Fruit fly (Drosophila melanogaster) whole organism, embryonic: ENCODE data around the gene Stat92E.
A peak's percentile ranks its signal among the peaks of the same experiment; 100 is the strongest.

ENCODE experiments used
- Atf-2 ChIP-seq: fragments of 200-800 bp; sonication (Bioruptor generic); optimal IDR thresholded peaks from 2 replicates; lab custom pipeline; 2016; ENCODE audit warnings: missing biosample characterization, missing genetic modification characterization
- BtbVII ChIP-seq: fragments of 200-800 bp; sonication (Bioruptor generic); optimal IDR thresholded peaks from 3 replicates; lab custom pipeline; 2017; ENCODE audit warnings: missing biosample characterization, mild to moderate bottlenecking, missing genetic modification characterization
- CG11560 ChIP-seq: fragments of 200-800 bp; sonication (Bioruptor generic); IDR thresholded peaks from 3 replicates; pipeline ENCODE4 v1.3.6; 2022; ENCODE audit warnings: missing biosample characterization, missing genetic modification characterization
- CG11696 ChIP-seq: fragments of 200-800 bp; sonication (Bioruptor generic); IDR thresholded peaks from 2 replicates; pipeline ENCODE4 v1.3.6; 2022; ENCODE audit warnings: missing biosample characterization, missing genetic modification characterization
- CG12104 ChIP-seq: fragments of 200-800 bp; sonication (Bioruptor generic); optimal IDR thresholded peaks from 3 replicates; lab custom pipeline; 2016; ENCODE audit warnings: missing biosample characterization, missing genetic modification characterization
- CG12155 ChIP-seq: fragments of 200-800 bp; sonication (Bioruptor generic); optimal IDR thresholded peaks from 3 replicates; lab custom pipeline; 2016; ENCODE audit warnings: missing biosample characterization, missing genetic modification characterization
- CG14710 ChIP-seq: fragments of 200-800 bp; sonication (Bioruptor generic); optimal IDR thresholded peaks from 3 replicates; lab custom pipeline; 2019; ENCODE audit warnings: missing biosample characterization, mild to moderate bottlenecking, missing genetic modification characterization, moderate library complexity
- CG14965 ChIP-seq: fragments of 200-800 bp; sonication (Bioruptor generic); optimal IDR thresholded peaks from 2 replicates; lab custom pipeline; 2016; ENCODE audit warnings: missing biosample characterization, missing genetic modification characterization, borderline replicate concordance
- CG2116 ChIP-seq: fragments of 200-800 bp; sonication (Bioruptor generic); optimal IDR thresholded peaks from 3 replicates; lab custom pipeline; 2018; ENCODE audit warnings: missing biosample characterization, mild to moderate bottlenecking, missing genetic modification characterization
- CG30403 ChIP-seq: fragments of 200-800 bp; sonication (Bioruptor generic); optimal IDR thresholded peaks from 3 replicates; lab custom pipeline; 2016; ENCODE audit warnings: missing biosample characterization, missing genetic modification characterization
- CG32772 ChIP-seq: fragments of 200-800 bp; sonication (Bioruptor generic); IDR thresholded peaks from 2 replicates; pipeline ENCODE4 v1.3.6; 2022; ENCODE audit warnings: missing biosample characterization, missing genetic modification characterization
- CG3281 ChIP-seq: fragments of 200-800 bp; sonication (Bioruptor generic); optimal IDR thresholded peaks from 3 replicates; lab custom pipeline; 2017; ENCODE audit warnings: missing biosample characterization, mild to moderate bottlenecking, missing genetic modification characterization
- CG42726 ChIP-seq: fragments of 200-800 bp; sonication (Bioruptor generic); IDR thresholded peaks from 2 replicates; pipeline ENCODE4 v1.3.6; 2022; ENCODE audit warnings: missing biosample characterization, missing genetic modification characterization; ENCODE audit not compliant: partially characterized antibody
- CG5180 ChIP-seq: fragments of 200-800 bp; sonication (Bioruptor generic); optimal IDR thresholded peaks from 3 replicates; lab custom pipeline; 2017; ENCODE audit warnings: missing biosample characterization, missing genetic modification characterization, mild to moderate bottlenecking, moderate library complexity, missing genetic modification reagents
- CG5245 ChIP-seq: fragments of 200-800 bp; sonication (Bioruptor generic); optimal IDR thresholded peaks from 3 replicates; lab custom pipeline; 2016; ENCODE audit warnings: missing biosample characterization, missing genetic modification characterization
- CG6254 ChIP-seq: fragments of 200-800 bp; sonication (Bioruptor generic); optimal IDR thresholded peaks from 3 replicates; lab custom pipeline; 2017; ENCODE audit warnings: mild to moderate bottlenecking, missing biosample characterization, missing genetic modification reagents, missing genetic modification characterization
- CG6272 ChIP-seq: fragments of 200-800 bp; sonication (Bioruptor generic); IDR thresholded peaks from 2 replicates; pipeline ENCODE4 v1.3.6; 2022; ENCODE audit warnings: missing biosample characterization, missing genetic modification characterization
- CkIIα-i1 ChIP-seq: fragments of 200-800 bp; sonication (Bioruptor generic); IDR thresholded peaks from 2 replicates; pipeline ENCODE4 v1.3.6; 2022; ENCODE audit warnings: missing biosample characterization, missing genetic modification characterization
- CrebB ChIP-seq: fragments of 200-800 bp; sonication (Bioruptor generic); optimal IDR thresholded peaks from 3 replicates; lab custom pipeline; 2018; ENCODE audit warnings: missing biosample characterization, mild to moderate bottlenecking, missing genetic modification characterization
- D ChIP-seq, 2 experiments: fragments of 200-800 bp in 1 of 2; fragments of >200 bp in 1 of 2; sonication (Bioruptor generic) in 1 of 2; optimal IDR thresholded peaks; 2 replicates in 1 of 2; 3 replicates in 1 of 2; lab custom pipeline; 2017; ENCODE audit warnings: mild to moderate bottlenecking in 1 of 2, missing biosample characterization in 1 of 2, missing genetic modification characterization in 1 of 2, missing genetic modification reagents in 1 of 2
- D19A ChIP-seq: fragments of 200-800 bp; optimal IDR thresholded peaks from 3 replicates; lab custom pipeline; 2019; ENCODE audit warnings: missing biosample characterization, mild to moderate bottlenecking, missing genetic modification characterization, moderate library complexity
- Dip2 ChIP-seq: fragments of 200-800 bp; sonication (Bioruptor generic); IDR thresholded peaks from 2 replicates; pipeline ENCODE4 v1.3.6; 2022; ENCODE audit warnings: missing biosample characterization, missing genetic modification characterization
- Dll ChIP-seq: fragments of 200-800 bp; sonication (Bioruptor generic); IDR thresholded peaks from 4 replicates; pipeline ENCODE4 v1.3.6; 2022; ENCODE audit warnings: missing biosample characterization, missing genetic modification characterization; ENCODE audit not compliant: partially characterized antibody
- E2f1 ChIP-seq: fragments of 200-800 bp; sonication (Bioruptor generic); IDR thresholded peaks from 2 replicates; pipeline ENCODE4 v1.3.6; 2022; ENCODE audit warnings: missing biosample characterization, missing genetic modification characterization
- E2f2 ChIP-seq: fragments of 200-800 bp; sonication (Bioruptor generic); IDR thresholded peaks from 2 replicates; pipeline ENCODE4 v1.3.6; 2022; ENCODE audit warnings: missing biosample characterization, missing genetic modification characterization
- Fer1 ChIP-seq: fragments of 200-800 bp; sonication (Bioruptor generic); optimal IDR thresholded peaks from 2 replicates; lab custom pipeline; 2017; ENCODE audit warnings: missing biosample characterization, mild to moderate bottlenecking, missing genetic modification characterization
- HLH54F ChIP-seq: fragments of 200-800 bp; sonication (Bioruptor generic); optimal IDR thresholded peaks from 3 replicates; lab custom pipeline; 2016; ENCODE audit warnings: missing biosample characterization, missing genetic modification characterization
- Jarid2 ChIP-seq: fragments of 200-800 bp; sonication (Bioruptor generic); optimal IDR thresholded peaks from 3 replicates; lab custom pipeline; 2017; ENCODE audit warnings: mild to moderate bottlenecking, missing biosample characterization, missing genetic modification reagents, missing genetic modification characterization
- NC2α ChIP-seq: fragments of 200-800 bp; sonication (Bioruptor generic); optimal IDR thresholded peaks from 2 replicates; lab custom pipeline; 2016; ENCODE audit warnings: missing biosample characterization, missing genetic modification characterization
- NC2β ChIP-seq: fragments of 200-800 bp; sonication (Bioruptor generic); optimal IDR thresholded peaks from 2 replicates; lab custom pipeline; 2016; ENCODE audit warnings: missing biosample characterization, missing genetic modification characterization
- NK7.1 ChIP-seq: fragments of 200-800 bp; sonication (Bioruptor generic); optimal IDR thresholded peaks from 3 replicates; lab custom pipeline; 2016; ENCODE audit warnings: missing biosample characterization, missing genetic modification characterization
- PHDP ChIP-seq: fragments of 200-800 bp; sonication (Bioruptor generic); optimal IDR thresholded peaks from 3 replicates; lab custom pipeline; 2018; ENCODE audit warnings: missing biosample characterization, mild to moderate bottlenecking, missing genetic modification characterization, moderate library complexity
- Poxn ChIP-seq: fragments of 200-800 bp; sonication (Bioruptor generic); IDR thresholded peaks from 2 replicates; pipeline ENCODE4 v1.3.6; 2022; ENCODE audit warnings: missing biosample characterization, missing genetic modification characterization
- Ptx1 ChIP-seq: fragments of 200-800 bp; sonication (Bioruptor generic); IDR thresholded peaks from 2 replicates; pipeline ENCODE4 v1.3.6; 2022; ENCODE audit warnings: missing biosample characterization, missing genetic modification characterization
- Sin3A ChIP-seq: fragments of >200 bp; optimal IDR thresholded peaks from 2 replicates; lab custom pipeline; 2018
- Usf ChIP-seq: fragments of 200-800 bp; sonication (Bioruptor generic); optimal IDR thresholded peaks from 2 replicates; lab custom pipeline; 2017; ENCODE audit warnings: missing genotype, missing biosample characterization, missing genetic modification characterization
- al ChIP-seq: fragments of 200-800 bp; sonication (Bioruptor generic); IDR thresholded peaks from 2 replicates; pipeline ENCODE4 v1.3.6; 2022; ENCODE audit warnings: missing biosample characterization, missing genetic modification characterization
- chn ChIP-seq: fragments of 200-800 bp; sonication (Bioruptor generic); optimal IDR thresholded peaks from 2 replicates; lab custom pipeline; 2016; ENCODE audit warnings: missing biosample characterization, missing genetic modification characterization
- corto ChIP-seq: fragments of 200-800 bp; sonication (Bioruptor generic); optimal IDR thresholded peaks from 2 replicates; lab custom pipeline; 2016; ENCODE audit warnings: missing biosample characterization, mild to moderate bottlenecking, missing genetic modification characterization, moderate library complexity
- gcm ChIP-seq: fragments of 200-800 bp; sonication (Bioruptor generic); optimal IDR thresholded peaks from 2 replicates; lab custom pipeline; 2019; ENCODE audit warnings: missing biosample characterization, mild to moderate bottlenecking, missing genetic modification characterization, moderate library complexity
- gcm2 ChIP-seq: fragments of 200-800 bp; sonication (Bioruptor generic); optimal IDR thresholded peaks from 2 replicates; lab custom pipeline; 2016; ENCODE audit warnings: missing biosample characterization, missing genetic modification characterization
- gfzf ChIP-seq: fragments of 200-800 bp; sonication (Bioruptor generic); optimal IDR thresholded peaks from 2 replicates; lab custom pipeline; 2016; ENCODE audit warnings: missing biosample characterization, mild to moderate bottlenecking, missing genetic modification characterization, moderate library complexity
- hth ChIP-seq: fragments of >200 bp; optimal IDR thresholded peaks from 2 replicates; lab custom pipeline; 2017; ENCODE audit warnings: inconsistent platforms
- jing ChIP-seq: fragments of 200-800 bp; sonication (Bioruptor generic); optimal IDR thresholded peaks from 2 replicates; lab custom pipeline; 2018; ENCODE audit warnings: missing biosample characterization, mild to moderate bottlenecking, missing genetic modification characterization
- lab ChIP-seq: fragments of 200-800 bp; sonication (Bioruptor generic); optimal IDR thresholded peaks from 3 replicates; lab custom pipeline; 2017; ENCODE audit warnings: missing biosample characterization, missing genetic modification characterization, mild to moderate bottlenecking, moderate library complexity, missing genetic modification reagents
- mirr ChIP-seq: fragments of 200-800 bp; sonication (Bioruptor generic); optimal IDR thresholded peaks from 3 replicates; lab custom pipeline; 2018; ENCODE audit warnings: missing biosample characterization, mild to moderate bottlenecking, missing genetic modification characterization
- tll ChIP-seq, 2 experiments: fragments of 200-800 bp in 1 of 2; fragments of >200 bp in 1 of 2; sonication (Bioruptor generic) in 1 of 2; optimal IDR thresholded peaks; 2 replicates each; lab custom pipeline; 2017 to 2019; ENCODE audit warnings: missing biosample characterization in 2 of 2, missing genetic modification characterization in 2 of 2, mild to moderate bottlenecking in 1 of 2, moderate library complexity in 1 of 2
- trem ChIP-seq: fragments of 200-800 bp; optimal IDR thresholded peaks from 3 replicates; lab custom pipeline; 2019; ENCODE audit warnings: missing biosample characterization, mild to moderate bottlenecking, missing genetic modification characterization, moderate library complexity

Gene Stat92E

dm6 chr3R:20587630-20588479, 35.7 kb upstream of the Stat92E start, which contains the start of gene Septin2 (continued):
- TF ChIP-seq CG32772 (GFP tag; lab: Robert Waterston, UW) = peak; percentile 68
- peak; percentile 80 for TF ChIP-seq CG3281
- 0 out of 2 replicates have a peak, but pooled peaks have one; percentile 11 for TF ChIP-seq CkIIα-i1 (GFP tag; lab: Robert Waterston, UW)
- peak; percentile 81 for TF ChIP-seq CG30403 (GFP tag; lab: Kevin White, UChicago)
- TF ChIP-seq jing = peak; percentile 65
- TF ChIP-seq Poxn = no peak
- peak; percentile 40 for TF ChIP-seq CG12155
- TF ChIP-seq Atf-2 = peak; percentile 49
- no peak for TF ChIP-seq CrebB (tag; lab: Kevin White, UChicago)
- peak; percentile 94 for TF ChIP-seq CG11696 (GFP tag; lab: Robert Waterston, UW)
- TF ChIP-seq gcm (GFP tag; lab: Kevin White, UChicago) = peak; percentile 86
- TF ChIP-seq BtbVII (GFP tag; lab: Kevin White, UChicago) = peak; percentile 77
- peak; percentile 37; the same call in 1 of the 2 replicates for TF ChIP-seq E2f2 (GFP tag; lab: Robert Waterston, UW)
- no peak for TF ChIP-seq mirr
- peak; percentile 42 for TF ChIP-seq CG5245
- peak; percentile 83 for TF ChIP-seq D19A
- peak; percentile 73 for TF ChIP-seq chn
- no peak for TF ChIP-seq tll (GFP tag; optimal IDR thresholded peaks at IDR 0.05; lab: Kevin White, UChicago)
- TF ChIP-seq HLH54F (GFP tag; lab: Kevin White, UChicago) = peak; percentile 50
- TF ChIP-seq Jarid2 = no peak
- no peak for TF ChIP-seq hth (lab: Kevin White, UChicago)
- TF ChIP-seq CG6254 = peak; percentile 86
- no peak for TF ChIP-seq gcm2 (GFP tag; lab: Kevin White, UChicago)
- peak; percentile 51; the same call in 1 of the 2 replicates for TF ChIP-seq CG6272 (GFP tag; lab: Robert Waterston, UW)
- peak; percentile 49 for TF ChIP-seq trem (tag; lab: Kevin White, UChicago)
- peak; percentile 58 for TF ChIP-seq Sin3A
- peak; percentile 64 for TF ChIP-seq NC2β (GFP tag; lab: Kevin White, UChicago)
- 0 out of 3 replicates have a peak, but pooled peaks have one; percentile 14 for TF ChIP-seq CG11560
- peak; percentile 83 for TF ChIP-seq CG12104
- TF ChIP-seq Usf (GFP tag; lab: Kevin White, UChicago) = no peak
- TF ChIP-seq CG14965 (GFP tag; lab: Kevin White, UChicago) = no peak
- peak; percentile 67 for TF ChIP-seq corto (GFP tag; lab: Kevin White, UChicago)
- TF ChIP-seq Fer1 (GFP tag; lab: Kevin White, UChicago) = peak; percentile 81
- TF ChIP-seq NK7.1 (GFP tag; lab: Kevin White, UChicago) = peak; percentile 41
- TF ChIP-seq gfzf = peak; percentile 72
- TF ChIP-seq CG14710 (tag; lab: Kevin White, UChicago) = peak; percentile 85
- TF ChIP-seq Ptx1 (GFP tag; lab: Robert Waterston, UW) = peak; percentile 66
- no peak for TF ChIP-seq Dip2 (GFP tag; lab: Robert Waterston, UW)
- TF ChIP-seq CG5180 (GFP tag; lab: Kevin White, UChicago) = peak; percentile 75
- TF ChIP-seq D (optimal IDR thresholded peaks at IDR 0.05; lab: Kevin White, UChicago) = no peak
- TF ChIP-seq D (GFP tag; optimal IDR thresholded peaks at IDR 0.05; lab: Kevin White, UChicago) = peak; percentile 89
- TF ChIP-seq PHDP (tag; lab: Kevin White, UChicago) = peak; percentile 77
- peak; percentile 46 for TF ChIP-seq NC2α (GFP tag; lab: Kevin White, UChicago)
- no peak for TF ChIP-seq CG42726
- no peak for TF ChIP-seq al (GFP tag; lab: Robert Waterston, UW)
- TF ChIP-seq Dll (GFP tag; lab: Robert Waterston, UW) = no peak
- TF ChIP-seq lab = peak; percentile 82
- peak; percentile 44 for TF ChIP-seq CG2116 (GFP tag; lab: Kevin White, UChicago)
- peak; percentile 52 for TF ChIP-seq E2f1 (GFP tag; lab: Robert Waterston, UW)
